Worm (Caenorhabditis elegans) whole organism, L1 larva: ENCODE results near the gene gbas-1.
"Not testable (repeated sequence)": the region's sequence is repeated elsewhere in the genome, so short reads cannot be mapped to it uniquely, and the experiment has no call there.

ENCODE experiments used
- dpl-1 ChIP-seq, 3 experiments: fragments of 150-350 bp in 2 of 3; sonication (generic microtip) in 1 of 3; optimal IDR thresholded peaks; 2 replicates each; lab custom pipeline; 2014 to 2017; ENCODE audit warnings: missing biosample characterization in 3 of 3, missing genetic modification characterization in 3 of 3, missing genetic modification reagents in 3 of 3
- fos-1 ChIP-seq: fragments of 150-350 bp; optimal IDR thresholded peaks from 2 replicates; lab custom pipeline; 2014; ENCODE audit warnings: missing biosample characterization, missing genetic modification characterization
- nhr-71 ChIP-seq: sonication (generic microtip); optimal IDR thresholded peaks from 2 replicates; lab custom pipeline; 2016; ENCODE audit warnings: mild to moderate bottlenecking, missing genetic modification characterization, moderate library complexity, missing compliant biosample characterization
- nhr-77 ChIP-seq: fragments of 150-350 bp; optimal IDR thresholded peaks from 2 replicates; lab custom pipeline; 2014; ENCODE audit warnings: missing biosample characterization, missing genetic modification characterization
- pqm-1 ChIP-seq: sonication (generic microtip); optimal IDR thresholded peaks from 3 replicates; lab custom pipeline; 2017; ENCODE audit warnings: missing biosample characterization, missing genetic modification characterization
- sptf-1 ChIP-seq: fragments of 150-350 bp; optimal IDR thresholded peaks from 2 replicates; lab custom pipeline; 2014; ENCODE audit warnings: missing biosample characterization, missing genetic modification characterization
- unc-130 ChIP-seq: fragments of 150-350 bp; optimal IDR thresholded peaks from 2 replicates; lab custom pipeline; 2017; ENCODE audit warnings: missing biosample characterization, missing genetic modification characterization, inconsistent platforms
- ztf-11 ChIP-seq, 2 experiments: sonication (generic microtip); optimal IDR thresholded peaks; 2 replicates each; lab custom pipeline; 2016 to 2017; ENCODE audit warnings: missing genetic modification characterization in 2 of 2, missing biosample characterization in 1 of 2, missing compliant biosample characterization in 1 of 2

DNA sequence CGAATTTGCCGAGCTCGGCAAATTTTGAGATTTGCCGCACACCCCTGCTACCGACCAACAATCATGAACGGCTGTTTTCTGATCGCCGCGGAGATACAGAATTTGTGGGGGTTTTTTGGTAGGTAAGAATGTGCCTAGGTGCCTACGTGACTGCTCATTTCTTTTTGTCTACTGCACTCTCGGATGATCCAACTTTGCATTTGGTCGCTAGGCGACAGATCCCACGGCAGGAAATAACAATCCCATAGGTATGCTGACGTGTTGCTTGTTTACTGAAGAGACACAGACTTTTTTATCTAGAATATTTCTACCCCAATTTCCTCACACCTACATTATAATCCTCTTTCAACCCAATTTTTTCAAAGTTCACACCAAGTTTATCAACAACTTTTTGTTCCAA is 30.3 kb downstream of the gbas-1 start, which contains the start of gene K02F6.8:
- not testable (repeated sequence) for TF ChIP-seq pqm-1 (tag; lab: Kevin White, UChicago); fos-1 (tag; lab: Kevin White, UChicago); nhr-71 (tag; lab: Kevin White, UChicago); nhr-77 (tag; lab: Kevin White, UChicago); sptf-1; ztf-11 (tag; optimal IDR thresholded peaks at IDR 0.05; lab: Kevin White, UChicago); dpl-1 (GFP tag; optimal IDR thresholded peaks at IDR 0.05; lab: Kevin White, UChicago); unc-130 (tag; lab: Kevin White, UChicago)
